Worm (Caenorhabditis elegans) whole organism, L3 larva: ENCODE results near the gene nemp-1.

Experiments used
- nhr-76 ChIP-seq: fragments of 150-350 bp; sonication (generic microtip); optimal IDR thresholded peaks from 5 replicates; lab custom pipeline; 2014; ENCODE audit warnings: missing biosample characterization, missing genetic modification characterization
- tbx-2 ChIP-seq: sonication (generic microtip); optimal IDR thresholded peaks from 2 replicates; lab custom pipeline; 2016; ENCODE audit warnings: mild to moderate bottlenecking, missing genetic modification characterization, missing compliant biosample characterization

- TF ChIP-seq tbx-2 (tag; lab: Kevin White, UChicago), result no peak
- no peak for TF ChIP-seq nhr-76 (tag; lab: Kevin White, UChicago)
Observed at ce11 chrIII:463711-464110, 8.4 kb upstream of the nemp-1 start, which contains the start of gene Y55B1BR.6.
